Worm (Caenorhabditis elegans): ENCODE measurements around the gene C17E7.4.
A peak's percentile ranks its signal among the peaks of the same experiment; 100 is the strongest.

C17E7.4 gene

ce11 chrV:3874102-3874744 lies 18.4 kb upstream of the C17E7.4 start, which contains the start of gene nhr-158:
TSS of gene nhr-158 (minus strand) at chrV:3874152.
- no peak for TF ChIP-seq ceh-82 (tag; optimal IDR thresholded peaks at IDR 0.05)
- no peak for TF ChIP-seq nfya-1 (tag; optimal IDR thresholded peaks at IDR 0.05; ENCODE audit: insufficient read depth)
- TF ChIP-seq skn-1 (tag; optimal IDR thresholded peaks at IDR 0.05) = peak; percentile 6

- no peak for TF ChIP-seq ztf-11 (tag; optimal IDR thresholded peaks at IDR 0.05)
- no peak for TF ChIP-seq fkh-2 (tag; optimal IDR thresholded peaks at IDR 0.05)
- TF ChIP-seq unc-62 (GFP tag; optimal IDR thresholded peaks at IDR 0.05) = no peak
- no peak for TF ChIP-seq ceh-16 (tag; optimal IDR thresholded peaks at IDR 0.05)
- TF ChIP-seq elt-1 (tag; optimal IDR thresholded peaks at IDR 0.05) = no peak
- TF ChIP-seq egl-27 (tag; optimal IDR thresholded peaks at IDR 0.05) = no peak
- TF ChIP-seq ama-1 (optimal IDR thresholded peaks at IDR 0.05) = no peak
- no peak for TF ChIP-seq nhr-25 (tag; optimal IDR thresholded peaks at IDR 0.05)
- no peak for TF ChIP-seq ZK546.5 (tag; optimal IDR thresholded peaks at IDR 0.05)
- no peak for TF ChIP-seq jun-1 (tag; optimal IDR thresholded peaks at IDR 0.05)
- TF ChIP-seq ztf-4 (tag; optimal IDR thresholded peaks at IDR 0.05) = no peak
- no peak for TF ChIP-seq nhr-11 (tag; optimal IDR thresholded peaks at IDR 0.05)
- no peak for TF ChIP-seq R02D3.7 (tag; optimal IDR thresholded peaks at IDR 0.05)
- TF ChIP-seq egl-5 (tag; optimal IDR thresholded peaks at IDR 0.05) = no peak
- TF ChIP-seq nhr-77 (tag; optimal IDR thresholded peaks at IDR 0.05) = no peak
- TF ChIP-seq nhr-237 (tag; optimal IDR thresholded peaks at IDR 0.05) = no peak
- no peak for TF ChIP-seq ceh-9 (tag; optimal IDR thresholded peaks at IDR 0.05)
- TF ChIP-seq lsy-12 (tag; optimal IDR thresholded peaks at IDR 0.05) = no peak
- no peak for TF ChIP-seq mml-1 (tag; optimal IDR thresholded peaks at IDR 0.05)
- no peak for TF ChIP-seq aly-2 (tag; optimal IDR thresholded peaks at IDR 0.05)
Observed at ce11 chrV:3877242-3877641, 15.4 kb upstream of the C17E7.4 start.

- no peak for TF ChIP-seq nhr-11 (tag; optimal IDR thresholded peaks at IDR 0.05)
- no peak for TF ChIP-seq sea-2 (GFP tag; optimal IDR thresholded peaks at IDR 0.05)
- no peak for TF ChIP-seq mml-1 (tag; optimal IDR thresholded peaks at IDR 0.05)
- TF ChIP-seq nhr-12 (tag; optimal IDR thresholded peaks at IDR 0.05) = no peak
- no peak for TF ChIP-seq snpc-4 (tag; optimal IDR thresholded peaks at IDR 0.05)
- TF ChIP-seq elt-1 (tag; optimal IDR thresholded peaks at IDR 0.05) = no peak
- TF ChIP-seq unc-39 (tag; optimal IDR thresholded peaks at IDR 0.05) = no peak
- no peak for TF ChIP-seq zag-1 (tag; optimal IDR thresholded peaks at IDR 0.05)
- TF ChIP-seq lsy-12 (tag; optimal IDR thresholded peaks at IDR 0.05) = no peak
- no peak for TF ChIP-seq ceh-82 (tag; optimal IDR thresholded peaks at IDR 0.05)
- TF ChIP-seq skn-1 (tag; optimal IDR thresholded peaks at IDR 0.05) = no peak
- TF ChIP-seq nhr-28 (tag; optimal IDR thresholded peaks at IDR 0.05) = no peak
Observed at ce11 chrV:3878223-3878622, 14.4 kb upstream of the C17E7.4 start, which contains the start of gene nhr-159. TSS of gene nhr-159 (minus strand) at chrV:3878323.

ce11 chrV:3884550-3884949 lies 8.1 kb upstream of the C17E7.4 start:
- no peak for TF ChIP-seq pha-4 (tag; optimal IDR thresholded peaks at IDR 0.05)
- no peak for TF ChIP-seq lin-15B (tag; optimal IDR thresholded peaks at IDR 0.05)
- no peak for TF ChIP-seq ztf-4 (tag; optimal IDR thresholded peaks at IDR 0.05)
- TF ChIP-seq egl-27 (tag; optimal IDR thresholded peaks at IDR 0.05) = no peak
- TF ChIP-seq fkh-10 (GFP tag; optimal IDR thresholded peaks at IDR 0.05) = no peak
- no peak for TF ChIP-seq nhr-25 (tag; optimal IDR thresholded peaks at IDR 0.05)
- TF ChIP-seq nhr-77 (tag; optimal IDR thresholded peaks at IDR 0.05) = no peak
- no peak for TF ChIP-seq ztf-11 (tag; optimal IDR thresholded peaks at IDR 0.05)
- no peak for TF ChIP-seq egl-5 (tag; optimal IDR thresholded peaks at IDR 0.05)
- no peak for TF ChIP-seq elt-2 (tag; optimal IDR thresholded peaks at IDR 0.05)
- no peak for TF ChIP-seq unc-62 (GFP tag; optimal IDR thresholded peaks at IDR 0.05)

- TF ChIP-seq lsy-12 (tag; optimal IDR thresholded peaks at IDR 0.05) = no peak
- no peak for TF ChIP-seq skn-1 (tag; optimal IDR thresholded peaks at IDR 0.05)
- TF ChIP-seq nhr-12 (tag; optimal IDR thresholded peaks at IDR 0.05) = no peak
- no peak for TF ChIP-seq ceh-16 (tag; optimal IDR thresholded peaks at IDR 0.05)
- TF ChIP-seq ZK546.5 (tag; optimal IDR thresholded peaks at IDR 0.05) = no peak
- TF ChIP-seq zag-1 (tag; optimal IDR thresholded peaks at IDR 0.05) = no peak
- TF ChIP-seq fkh-10 (GFP tag; optimal IDR thresholded peaks at IDR 0.05) = no peak
- no peak for TF ChIP-seq pqm-1 (tag; optimal IDR thresholded peaks at IDR 0.05)
- no peak for TF ChIP-seq hmg-11 (tag; optimal IDR thresholded peaks at IDR 0.05)
- TF ChIP-seq mdl-1 (tag; optimal IDR thresholded peaks at IDR 0.05) = no peak
- no peak for TF ChIP-seq unc-62 (GFP tag; optimal IDR thresholded peaks at IDR 0.05)
- no peak for TF ChIP-seq fos-1 (tag; optimal IDR thresholded peaks at IDR 0.05)
Observed at ce11 chrV:3886104-3886503, 6.5 kb upstream of the C17E7.4 start, which contains the start of gene nhr-124. TSS of gene nhr-124 (minus strand) at chrV:3886204.

Data from whole organism, L3 larva.